Fruit fly (Drosophila melanogaster) whole organism: ENCODE measurements around the gene Usp14.

Experiments
- CG8478 ChIP-seq: fragments of >200 bp; optimal IDR thresholded peaks from 2 replicates; lab custom pipeline; 2018; ENCODE audit warnings: inconsistent platforms
- Dll ChIP-seq: fragments of >200 bp; optimal IDR thresholded peaks from 2 replicates; lab custom pipeline; 2017
- pan ChIP-seq: fragments of >200 bp; optimal IDR thresholded peaks from 2 replicates; lab custom pipeline; 2017
- psq ChIP-seq: fragments of >200 bp; optimal IDR thresholded peaks from 2 replicates; lab custom pipeline; 2017
- usp ChIP-seq: fragments of >200 bp; optimal IDR thresholded peaks from 2 replicates; lab custom pipeline; 2017; ENCODE audit warnings: missing biosample characterization, missing genetic modification characterization, mixed read lengths

- TF ChIP-seq CG8478 (no peak), Dll (lab: Kevin White, UChicago) (no peak), psq (lab: Kevin White, UChicago) (no peak), pan (lab: Kevin White, UChicago) (no peak), usp (GFP tag; lab: Kevin White, UChicago) (no peak)
These were observed 28.3 kb upstream of the Usp14 start, which contains the start of gene Sps2 for dm6 chr2L:10342471-10342870.
